Fruit fly (Drosophila melanogaster) S2 (cell line): ENCODE measurements around the gene Sec61gamma.

ENCODE experiments used
- CG8478 ChIP-seq: fragments of >200 bp; optimal IDR thresholded peaks from 2 replicates; lab custom pipeline; 2018
- CTCF ChIP-seq, 2 experiments: fragments of >200 bp; optimal IDR thresholded peaks; 2 replicates each; lab custom pipeline; 2018

DNA sequence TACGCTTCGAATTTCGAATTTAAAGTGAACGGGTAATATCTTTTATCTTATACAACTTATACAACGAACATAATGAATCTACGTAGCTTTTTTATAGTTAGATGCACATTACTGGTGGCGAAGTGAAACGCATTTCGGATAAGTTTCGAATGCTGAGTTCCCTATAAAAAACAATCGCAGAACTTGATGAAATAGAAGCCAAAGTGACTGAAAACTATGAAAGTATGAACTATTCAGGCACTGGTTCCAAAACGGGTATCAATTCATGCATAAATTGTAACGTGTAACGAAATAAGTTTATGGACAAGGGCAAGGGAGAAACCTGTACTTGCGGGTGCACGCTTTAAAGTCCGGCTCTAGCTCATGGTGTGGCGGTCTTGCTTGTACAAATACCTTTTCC lies 47.3 kb upstream of the Sec61gamma start:
- no peak for TF ChIP-seq CTCF (optimal IDR thresholded peaks at IDR 0.05; lab: Kevin White, UChicago)
- TF ChIP-seq CG8478 (lab: Kevin White, UChicago) = no peak
